Worm (Caenorhabditis elegans) whole organism, midembryonic: ENCODE results near the gene rsa-2.

Experiments
- T22C8.4 ChIP-seq: fragments of 200-800 bp; sonication (Bioruptor generic); IDR thresholded peaks from 2 replicates; pipeline ENCODE4 v1.3.6; 2022; ENCODE audit warnings: missing genetic modification characterization, missing compliant biosample characterization
- cog-1 ChIP-seq: sonication (generic microtip); optimal IDR thresholded peaks from 2 replicates; lab custom pipeline; 2016; ENCODE audit warnings: missing genetic modification characterization, missing compliant biosample characterization
- flt-1 ChIP-seq: fragments of 200-800 bp; sonication (Bioruptor generic); IDR thresholded peaks from 2 replicates; pipeline ENCODE4 v1.3.6; 2022; ENCODE audit warnings: missing genetic modification characterization, missing compliant biosample characterization
- klf-2 ChIP-seq: fragments of 200-800 bp; sonication (Bioruptor generic); conservative IDR thresholded peaks from 2 replicates; pipeline ENCODE4 v1.3.6; 2022; ENCODE audit warnings: missing genetic modification reagents, missing genetic modification characterization, missing compliant biosample characterization
- med-1 ChIP-seq: sonication (generic microtip); optimal IDR thresholded peaks from 2 replicates; lab custom pipeline; 2017; ENCODE audit warnings: missing genetic modification characterization, mild to moderate bottlenecking, missing compliant biosample characterization, antibody characterized with exemption, missing genetic modification reagents; ENCODE audit not compliant: insufficient read depth
- ref-1 ChIP-seq: fragments of 200-800 bp; sonication (Bioruptor generic); conservative IDR thresholded peaks from 2 replicates; pipeline ENCODE4 v1.3.6; 2022; ENCODE audit warnings: missing genetic modification reagents, missing genetic modification characterization, missing compliant biosample characterization
- tab-1 ChIP-seq: fragments of 200-800 bp; sonication (Bioruptor generic); IDR thresholded peaks from 2 replicates; pipeline ENCODE4 v1.3.6; 2022; ENCODE audit warnings: missing genetic modification characterization, missing compliant biosample characterization
- ztf-23 ChIP-seq: fragments of 200-800 bp; sonication (Bioruptor generic); IDR thresholded peaks from 2 replicates; pipeline ENCODE4 v1.3.6; 2022; ENCODE audit warnings: missing genetic modification reagents, missing genetic modification characterization, missing compliant biosample characterization
- ztf-29 ChIP-seq: fragments of 200-800 bp; sonication (Bioruptor generic); IDR thresholded peaks from 2 replicates; pipeline ENCODE4 v1.3.6; 2022; ENCODE audit warnings: missing genetic modification reagents, missing genetic modification characterization, missing compliant biosample characterization

The rsa-2 gene

DNA sequence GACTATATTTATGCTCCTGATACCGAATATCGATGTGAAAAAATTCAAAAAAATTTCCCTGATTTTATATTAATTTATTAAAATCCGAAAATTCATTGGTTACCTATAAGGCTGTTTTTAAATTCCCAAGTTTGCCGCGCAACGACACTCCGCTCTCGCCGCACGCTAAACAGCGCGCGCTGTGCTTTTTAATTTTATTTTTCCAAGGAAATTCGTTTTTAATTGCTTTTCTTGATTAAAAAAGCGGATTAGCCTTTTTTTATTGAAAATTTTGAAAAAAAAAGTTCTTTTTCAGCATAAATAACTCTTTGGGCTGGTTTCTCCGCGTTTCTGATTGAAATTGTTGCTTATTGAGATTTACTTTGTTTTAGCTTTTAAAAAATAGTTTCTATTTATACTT, 44.0 kb downstream of the rsa-2 start:
- no peak for TF ChIP-seq tab-1
- TF ChIP-seq T22C8.4 (GFP tag; lab: Robert Waterston, UW): no peak
- no peak for TF ChIP-seq flt-1 (GFP tag; lab: Robert Waterston, UW)
- TF ChIP-seq ref-1: no peak
- TF ChIP-seq med-1 (GFP tag; lab: Kevin White, UChicago): no peak
- TF ChIP-seq ztf-23 (GFP tag; lab: Robert Waterston, UW): no peak
- TF ChIP-seq klf-2: no peak
- TF ChIP-seq ztf-29 (GFP tag; lab: Robert Waterston, UW): no peak
- no peak for TF ChIP-seq cog-1 (tag; lab: Kevin White, UChicago)

DNA sequence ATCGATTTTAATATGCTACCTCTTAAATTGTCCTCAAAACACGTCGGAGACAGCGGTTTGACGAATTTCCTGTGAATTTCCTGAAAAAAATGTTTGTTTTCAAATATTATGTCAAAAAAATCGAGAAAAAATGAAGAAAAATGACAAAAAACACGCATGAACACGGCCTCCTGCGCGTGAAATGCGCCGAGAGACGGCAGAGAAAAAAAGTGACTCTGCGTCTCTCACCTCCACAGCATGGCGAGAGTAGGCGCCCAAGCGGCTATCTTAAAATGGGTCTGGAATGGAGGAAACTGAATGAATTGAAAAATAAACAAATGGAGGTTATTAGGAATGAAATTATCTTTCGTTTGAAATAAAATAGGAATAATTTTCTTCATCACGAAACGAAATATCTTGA, 47.5 kb downstream of the rsa-2 start:
- TF ChIP-seq med-1 (GFP tag; lab: Kevin White, UChicago) (no peak), ztf-23 (GFP tag; lab: Robert Waterston, UW) (0 out of 2 replicates have a peak, but pooled peaks have one; percentile 40), ref-1 (no peak), flt-1 (GFP tag; lab: Robert Waterston, UW) (peak; percentile 42; the same call in 1 of the 2 replicates), T22C8.4 (GFP tag; lab: Robert Waterston, UW) (0 out of 2 replicates have a peak, but pooled peaks have one; percentile 5), ztf-29 (GFP tag; lab: Robert Waterston, UW) (no peak), klf-2 (no peak)

DNA sequence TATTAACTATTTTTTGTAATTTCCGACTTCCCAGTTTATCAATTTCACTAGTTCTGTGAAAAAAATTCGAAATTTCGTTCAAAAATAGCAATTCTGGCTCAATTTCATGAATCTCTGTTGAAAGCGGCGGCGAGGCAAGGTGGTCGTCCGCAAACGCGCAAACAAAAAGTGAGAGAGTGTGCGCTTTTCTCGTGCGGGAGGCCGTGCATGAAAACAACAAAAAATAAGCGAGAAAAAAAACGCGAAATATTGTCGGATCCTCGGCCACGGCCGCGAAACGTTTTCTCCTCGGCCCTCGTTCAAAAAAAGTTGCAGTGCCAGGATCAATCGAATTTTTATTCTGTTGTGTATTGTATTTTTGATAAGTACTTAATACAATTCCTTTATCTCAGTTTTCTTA, 49.4 kb downstream of the rsa-2 start:
- TF ChIP-seq ztf-23 (GFP tag; lab: Robert Waterston, UW) (0 out of 2 replicates have a peak, but pooled peaks have one; percentile 61), med-1 (GFP tag; lab: Kevin White, UChicago) (no peak), cog-1 (tag; lab: Kevin White, UChicago) (no peak), T22C8.4 (GFP tag; lab: Robert Waterston, UW) (no peak), klf-2 (0 out of 2 replicates have a peak, but pooled peaks have one; percentile 13), ref-1 (no peak)

DNA sequence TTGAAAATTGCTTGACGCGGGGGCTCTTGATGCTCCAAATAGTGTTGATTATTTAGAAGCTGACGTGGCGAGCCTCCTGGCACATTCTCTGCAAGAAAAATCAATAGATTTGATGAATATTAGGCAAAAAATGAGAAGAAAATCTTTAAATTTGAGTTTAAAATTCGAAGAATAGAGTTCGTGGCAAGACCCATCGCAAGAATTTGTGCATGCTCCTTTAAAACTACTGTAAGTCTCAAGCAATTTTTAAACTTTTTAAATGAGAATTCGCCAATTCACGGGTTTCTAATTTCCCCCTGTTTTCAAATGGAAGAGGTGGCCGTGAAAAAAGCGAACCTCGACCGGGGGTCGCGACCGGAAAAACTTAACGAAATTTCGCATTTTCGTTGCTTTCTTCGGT, 50.6 kb downstream of the rsa-2 start:
- TF ChIP-seq med-1 (GFP tag; lab: Kevin White, UChicago) (no peak), ztf-23 (GFP tag; lab: Robert Waterston, UW) (no peak), cog-1 (tag; lab: Kevin White, UChicago) (no peak)

DNA sequence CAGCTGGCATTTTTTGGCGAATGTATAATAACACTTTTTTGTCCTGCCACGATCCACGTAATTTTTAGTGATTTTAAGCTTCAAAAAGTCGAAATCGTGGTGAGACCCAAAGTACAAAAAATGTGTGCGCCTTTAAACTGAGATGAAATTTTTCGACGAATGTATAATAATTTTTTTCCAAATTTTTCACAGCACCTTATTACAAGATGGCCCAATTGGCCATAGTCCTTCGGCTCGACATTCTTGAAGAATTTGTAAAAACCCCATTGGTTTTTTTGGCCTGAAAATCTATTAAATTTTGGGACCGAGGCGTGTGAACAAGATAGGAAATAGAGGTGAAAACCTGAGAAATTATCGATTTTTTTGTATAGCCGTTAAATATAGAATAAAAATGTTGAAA, 52.7 kb downstream of the rsa-2 start:
- no peak for TF ChIP-seq T22C8.4 (GFP tag; lab: Robert Waterston, UW)
- TF ChIP-seq ztf-23 (GFP tag; lab: Robert Waterston, UW): no peak
- no peak for TF ChIP-seq tab-1
- no peak for TF ChIP-seq med-1 (GFP tag; lab: Kevin White, UChicago)
- no peak for TF ChIP-seq ztf-29 (GFP tag; lab: Robert Waterston, UW)
- TF ChIP-seq klf-2: no peak
- no peak for TF ChIP-seq ref-1
- no peak for TF ChIP-seq cog-1 (tag; lab: Kevin White, UChicago)
- no peak for TF ChIP-seq flt-1 (GFP tag; lab: Robert Waterston, UW)
